Fruit fly (Drosophila melanogaster) whole organism, wandering third instar larva: ENCODE measurements around the gene foxo.

Experiments used
- HLH106 ChIP-seq: fragments of 200-800 bp; optimal IDR thresholded peaks from 3 replicates; lab custom pipeline; 2019; ENCODE audit warnings: missing biosample characterization, mild to moderate bottlenecking, missing genetic modification characterization, moderate library complexity
- Mio ChIP-seq: sonication (Bioruptor generic); optimal IDR thresholded peaks from 2 replicates; lab custom pipeline; 2016; ENCODE audit warnings: missing biosample characterization, missing genetic modification characterization
- N ChIP-seq: fragments of >200 bp; optimal IDR thresholded peaks from 2 replicates; lab custom pipeline; 2018; ENCODE audit warnings: missing biosample characterization, missing external identifiers, missing genetic modification characterization
- Sp1 ChIP-seq: fragments of 200-800 bp; sonication (Bioruptor generic); optimal IDR thresholded peaks from 3 replicates; lab custom pipeline; 2019; ENCODE audit warnings: missing biosample characterization, mild to moderate bottlenecking, missing genetic modification characterization, moderate library complexity
- dsf ChIP-seq: sonication (Bioruptor generic); optimal IDR thresholded peaks from 2 replicates; lab custom pipeline; 2016; ENCODE audit warnings: missing biosample characterization, missing genetic modification characterization, borderline replicate concordance
- rgr ChIP-seq: fragments of 200-800 bp; sonication (Bioruptor generic); optimal IDR thresholded peaks from 3 replicates; lab custom pipeline; 2016; ENCODE audit warnings: missing biosample characterization, mild to moderate bottlenecking, missing genetic modification characterization

DNA sequence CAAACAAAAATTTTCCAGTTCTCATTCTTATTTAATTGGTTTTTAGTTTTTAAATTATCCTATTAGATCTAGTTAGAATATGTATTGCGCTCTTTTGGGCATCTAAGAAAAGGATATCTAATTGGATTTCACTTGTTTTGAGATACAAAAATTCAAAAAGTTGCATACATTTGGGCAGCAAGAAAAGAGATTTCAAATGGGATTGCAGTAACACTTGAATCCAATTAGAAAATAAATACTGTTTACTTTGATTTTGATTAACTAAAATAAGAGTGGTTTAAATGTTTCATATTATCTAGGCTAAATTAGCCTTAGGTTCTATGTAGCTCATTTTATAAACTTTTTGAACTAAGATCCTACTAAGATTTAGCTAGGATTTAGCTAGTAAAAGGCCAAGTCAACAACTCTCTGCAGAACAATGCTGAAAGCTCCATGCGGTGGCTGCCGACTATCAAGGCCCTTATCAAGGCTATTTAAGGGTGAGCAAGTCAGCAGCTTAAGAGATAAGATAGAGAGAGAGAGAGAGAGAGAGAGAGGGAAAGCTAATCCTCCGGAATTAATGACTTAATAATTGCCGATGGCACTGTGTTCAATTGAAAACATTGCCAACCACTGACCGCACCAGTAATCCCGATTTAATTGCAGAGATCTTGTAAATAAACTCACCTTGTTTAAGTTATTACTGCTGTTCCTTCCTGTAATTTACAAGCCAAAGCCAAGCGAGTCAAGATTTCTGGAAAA lies 30.4 kb upstream of the foxo start:
- TF ChIP-seq dsf (GFP tag; lab: Kevin White, UChicago) (no peak), N (GFP tag; lab: Kevin White, UChicago) (no peak), HLH106 (tag; lab: Kevin White, UChicago) (no peak), Mio (GFP tag; lab: Kevin White, UChicago) (no peak), rgr (GFP tag; lab: Kevin White, UChicago) (no peak), Sp1 (no peak)
